Worm (Caenorhabditis elegans) whole organism, L1 larva: ENCODE measurements around the gene H41C03.2.

ENCODE experiments used
- C04F5.9 ChIP-seq: sonication (generic microtip); optimal IDR thresholded peaks from 2 replicates; lab custom pipeline; 2016; ENCODE audit warnings: missing genetic modification characterization, missing compliant biosample characterization
- F16B12.6 ChIP-seq: fragments of 150-350 bp; optimal IDR thresholded peaks from 2 replicates; lab custom pipeline; 2014; ENCODE audit warnings: missing biosample characterization, missing genetic modification characterization
- aha-1 ChIP-seq: fragments of 150-350 bp; optimal IDR thresholded peaks from 2 replicates; lab custom pipeline; 2014; ENCODE audit warnings: missing biosample characterization, missing genetic modification characterization
- alr-1 ChIP-seq: fragments of 200-800 bp; sonication (Bioruptor generic); optimal IDR thresholded peaks from 2 replicates; lab custom pipeline; 2018; ENCODE audit warnings: borderline replicate concordance, mild to moderate bottlenecking, missing genetic modification characterization, missing compliant biosample characterization
- aly-2 ChIP-seq: fragments of 150-350 bp; optimal IDR thresholded peaks from 2 replicates; lab custom pipeline; 2014; ENCODE audit warnings: missing biosample characterization, missing genetic modification characterization
- ceh-63 ChIP-seq: fragments of 200-800 bp; sonication (Bioruptor generic); optimal IDR thresholded peaks from 2 replicates; lab custom pipeline; 2018; ENCODE audit warnings: mild to moderate bottlenecking, missing genetic modification characterization, missing compliant biosample characterization
- ceh-8 ChIP-seq: fragments of 200-800 bp; sonication (Bioruptor generic); optimal IDR thresholded peaks from 2 replicates; lab custom pipeline; 2018; ENCODE audit warnings: mild to moderate bottlenecking, missing genetic modification characterization, moderate library complexity, missing compliant biosample characterization
- ceh-88 ChIP-seq: fragments of 200-800 bp; sonication (Bioruptor generic); IDR thresholded peaks from 2 replicates; pipeline ENCODE4 v1.3.6; 2022; ENCODE audit warnings: missing genetic modification characterization, missing compliant biosample characterization
- ceh-90 ChIP-seq: sonication (generic microtip); optimal IDR thresholded peaks from 2 replicates; lab custom pipeline; 2016; ENCODE audit warnings: missing genetic modification characterization, missing compliant biosample characterization
- ces-1 ChIP-seq: fragments of 150-350 bp; optimal IDR thresholded peaks from 2 replicates; lab custom pipeline; 2014; ENCODE audit warnings: missing biosample characterization, missing genetic modification reagents, missing genetic modification characterization
- dsc-1 ChIP-seq: sonication (generic microtip); optimal IDR thresholded peaks from 2 replicates; lab custom pipeline; 2016; ENCODE audit warnings: mild to moderate bottlenecking, missing genetic modification characterization, missing compliant biosample characterization
- efl-3 ChIP-seq: fragments of 200-800 bp; sonication (Bioruptor generic); optimal IDR thresholded peaks from 2 replicates; lab custom pipeline; 2018; ENCODE audit warnings: mild to moderate bottlenecking, missing genetic modification characterization, missing compliant biosample characterization
- egl-13 ChIP-seq: sonication (generic microtip); optimal IDR thresholded peaks from 2 replicates; lab custom pipeline; 2016; ENCODE audit warnings: missing genotype, missing genetic modification reagents, missing genetic modification characterization, missing compliant biosample characterization
- egl-27 ChIP-seq, 2 experiments: fragments of 150-350 bp in 1 of 2; sonication (generic microtip); optimal IDR thresholded peaks; 3 replicates each; lab custom pipeline; 2017 to 2018; ENCODE audit warnings: missing biosample characterization in 2 of 2, missing genetic modification characterization in 2 of 2, missing genetic modification reagents in 2 of 2
- elt-2 ChIP-seq: sonication (generic microtip); optimal IDR thresholded peaks from 2 replicates; lab custom pipeline; 2016; ENCODE audit warnings: missing genetic modification characterization, mild to moderate bottlenecking, inconsistent platforms, missing compliant biosample characterization, missing genetic modification reagents
- ets-5 ChIP-seq: fragments of 200-800 bp; sonication (Bioruptor generic); IDR thresholded peaks from 2 replicates; pipeline ENCODE4 v1.3.6; 2022; ENCODE audit warnings: missing genetic modification characterization, missing compliant biosample characterization
- hpl-2 ChIP-seq: fragments of 150-350 bp; optimal IDR thresholded peaks from 2 replicates; lab custom pipeline; 2014; ENCODE audit warnings: missing biosample characterization, missing genetic modification reagents, missing genetic modification characterization
- irx-1 ChIP-seq: sonication (generic microtip); optimal IDR thresholded peaks from 2 replicates; lab custom pipeline; 2016; ENCODE audit warnings: missing genetic modification characterization, missing compliant biosample characterization
- lin-13 ChIP-seq: fragments of 150-350 bp; optimal IDR thresholded peaks from 2 replicates; lab custom pipeline; 2014; ENCODE audit warnings: missing biosample characterization, missing genetic modification reagents, missing genetic modification characterization
- lin-14 ChIP-seq: fragments of 200-800 bp; sonication (Bioruptor generic); optimal IDR thresholded peaks from 2 replicates; lab custom pipeline; 2018; ENCODE audit warnings: mild to moderate bottlenecking, missing genetic modification characterization, moderate library complexity, missing compliant biosample characterization
- lin-15B ChIP-seq: fragments of 150-350 bp; sonication (generic microtip); optimal IDR thresholded peaks from 3 replicates; lab custom pipeline; 2014; ENCODE audit warnings: missing biosample characterization, missing genetic modification characterization
- lin-35 ChIP-seq, 2 experiments: fragments of 150-350 bp; optimal IDR thresholded peaks; 2 replicates each; lab custom pipeline; 2014; ENCODE audit warnings: missing biosample characterization in 2 of 2, missing genetic modification characterization in 2 of 2, missing genetic modification reagents in 2 of 2
- lir-3 ChIP-seq: sonication (generic microtip); optimal IDR thresholded peaks from 2 replicates; lab custom pipeline; 2016; ENCODE audit warnings: mild to moderate bottlenecking, missing genetic modification characterization, moderate library complexity, missing compliant biosample characterization; ENCODE audit not compliant: poor library complexity
- lsy-2 ChIP-seq, 2 experiments: fragments of 150-350 bp; optimal IDR thresholded peaks; 2 replicates each; lab custom pipeline; 2014; ENCODE audit warnings: missing biosample characterization in 2 of 2, missing genetic modification characterization in 2 of 2
- mef-2 ChIP-seq: fragments of 150-350 bp; optimal IDR thresholded peaks from 2 replicates; lab custom pipeline; 2014; ENCODE audit warnings: missing biosample characterization, missing genetic modification characterization
- mep-1 ChIP-seq: fragments of 150-350 bp; optimal IDR thresholded peaks from 2 replicates; lab custom pipeline; 2014; ENCODE audit warnings: missing biosample characterization, missing genetic modification characterization
- nhr-11 ChIP-seq: fragments of 150-350 bp; optimal IDR thresholded peaks from 2 replicates; lab custom pipeline; 2014; ENCODE audit warnings: missing biosample characterization, missing genetic modification characterization
- nhr-12 ChIP-seq: sonication (generic microtip); optimal IDR thresholded peaks from 2 replicates; lab custom pipeline; 2017; ENCODE audit warnings: missing biosample characterization, missing genetic modification characterization
- nhr-20 ChIP-seq: sonication (generic microtip); optimal IDR thresholded peaks from 2 replicates; lab custom pipeline; 2016; ENCODE audit warnings: mild to moderate bottlenecking, missing genetic modification characterization, missing compliant biosample characterization
- nhr-28 ChIP-seq: fragments of 150-350 bp; optimal IDR thresholded peaks from 2 replicates; lab custom pipeline; 2014; ENCODE audit warnings: missing biosample characterization, missing genetic modification characterization
- nhr-71 ChIP-seq: sonication (generic microtip); optimal IDR thresholded peaks from 2 replicates; lab custom pipeline; 2016; ENCODE audit warnings: mild to moderate bottlenecking, missing genetic modification characterization, moderate library complexity, missing compliant biosample characterization
- nhr-76 ChIP-seq: sonication (generic microtip); optimal IDR thresholded peaks from 2 replicates; lab custom pipeline; 2017; ENCODE audit warnings: missing biosample characterization, missing genetic modification characterization
- nhr-90 ChIP-seq: sonication (generic microtip); optimal IDR thresholded peaks from 2 replicates; lab custom pipeline; 2016; ENCODE audit warnings: mild to moderate bottlenecking, missing genetic modification characterization, missing compliant biosample characterization; ENCODE audit not compliant: poor library complexity
- pag-3 ChIP-seq: sonication (generic microtip); optimal IDR thresholded peaks from 2 replicates; lab custom pipeline; 2017; ENCODE audit warnings: missing genetic modification characterization, mild to moderate bottlenecking, missing compliant biosample characterization, antibody characterized with exemption, borderline replicate concordance; ENCODE audit not compliant: insufficient read depth
- rnt-1 ChIP-seq: sonication (generic microtip); optimal IDR thresholded peaks from 2 replicates; lab custom pipeline; 2016; ENCODE audit warnings: mild to moderate bottlenecking, missing genetic modification characterization, moderate library complexity, missing compliant biosample characterization
- snpc-4 ChIP-seq: fragments of 150-350 bp; optimal IDR thresholded peaks from 2 replicates; lab custom pipeline; 2014; ENCODE audit warnings: missing biosample characterization, missing genetic modification characterization
- snu-23 ChIP-seq: sonication (generic microtip); optimal IDR thresholded peaks from 2 replicates; lab custom pipeline; 2016; ENCODE audit warnings: missing genetic modification characterization, missing compliant biosample characterization
- sox-4 ChIP-seq: sonication (generic microtip); optimal IDR thresholded peaks from 2 replicates; lab custom pipeline; 2016; ENCODE audit warnings: missing genetic modification characterization, missing compliant biosample characterization
- swsn-7 ChIP-seq: sonication (generic microtip); optimal IDR thresholded peaks from 2 replicates; lab custom pipeline; 2016; ENCODE audit warnings: missing genetic modification characterization, missing compliant biosample characterization
- tbx-2 ChIP-seq: sonication (generic microtip); optimal IDR thresholded peaks from 2 replicates; lab custom pipeline; 2016; ENCODE audit warnings: missing genetic modification characterization, missing compliant biosample characterization
- tlp-1 ChIP-seq: fragments of 150-350 bp; optimal IDR thresholded peaks from 2 replicates; lab custom pipeline; 2014; ENCODE audit warnings: missing biosample characterization, missing genetic modification characterization
- xbp-1 ChIP-seq: sonication (generic microtip); optimal IDR thresholded peaks from 2 replicates; lab custom pipeline; 2016; ENCODE audit warnings: missing genetic modification characterization, missing compliant biosample characterization
- zag-1 ChIP-seq: fragments of 150-350 bp; optimal IDR thresholded peaks from 2 replicates; lab custom pipeline; 2014; ENCODE audit warnings: missing biosample characterization, missing genetic modification characterization
- zip-4 ChIP-seq: fragments of 200-800 bp; sonication (Bioruptor generic); optimal IDR thresholded peaks from 2 replicates; lab custom pipeline; 2018; ENCODE audit warnings: mild to moderate bottlenecking, missing genetic modification characterization, moderate library complexity, missing compliant biosample characterization
- ztf-11 ChIP-seq, 2 experiments: sonication (generic microtip); optimal IDR thresholded peaks; 2 replicates each; lab custom pipeline; 2016 to 2017; ENCODE audit warnings: missing genetic modification characterization in 2 of 2, missing biosample characterization in 1 of 2, missing compliant biosample characterization in 1 of 2
- ztf-4 ChIP-seq: fragments of 150-350 bp; optimal IDR thresholded peaks from 2 replicates; lab custom pipeline; 2014; ENCODE audit warnings: missing biosample characterization, missing genetic modification characterization

Gene H41C03.2

ce11 chrII:5839227-5839626 lies 12.7 kb downstream of the H41C03.2 start, which contains the start of gene ZK1248.19 (continued):
- TF ChIP-seq tlp-1 (tag; lab: Kevin White, UChicago) (no peak), sox-4 (tag; lab: Kevin White, UChicago) (no peak), swsn-7 (tag; lab: Kevin White, UChicago) (peak; percentile 17), F16B12.6 (tag; lab: Kevin White, UChicago) (peak; percentile 88), tbx-2 (tag; lab: Kevin White, UChicago) (no peak), pag-3 (tag; lab: Kevin White, UChicago) (no peak), ceh-88 (GFP tag; lab: Robert Waterston, UW) (no peak), zag-1 (no peak), irx-1 (tag; lab: Kevin White, UChicago) (no peak), rnt-1 (tag; lab: Kevin White, UChicago) (peak; percentile 56), ztf-4 (no peak), nhr-71 (tag; lab: Kevin White, UChicago) (peak; percentile 43), hpl-2 (GFP tag; lab: Kevin White, UChicago) (no peak), zip-4 (GFP tag; lab: Kevin White, UChicago) (no peak), efl-3 (GFP tag; lab: Kevin White, UChicago) (no peak), alr-1 (tag; lab: Kevin White, UChicago) (no peak), egl-27 (tag; optimal IDR thresholded peaks at IDR 0.05; lab: Kevin White, UChicago) (no peak), lin-14 (GFP tag; lab: Kevin White, UChicago) (peak; percentile 13), ceh-8 (no peak), dsc-1 (tag; lab: Kevin White, UChicago) (peak; percentile 14), nhr-11 (no peak), elt-2 (no peak), lin-35 (GFP tag; optimal IDR thresholded peaks at IDR 0.05; lab: Kevin White, UChicago) (peak in 1 of 2 experiments; percentile 39), nhr-20 (tag; lab: Kevin White, UChicago) (peak; percentile 39), snpc-4 (tag; lab: Kevin White, UChicago) (peak; percentile 0), aly-2 (tag; lab: Kevin White, UChicago) (no peak), nhr-90 (tag; lab: Kevin White, UChicago) (no peak), mef-2 (tag; lab: Kevin White, UChicago) (no peak), nhr-28 (tag; lab: Kevin White, UChicago) (no peak), lsy-2 (tag; optimal IDR thresholded peaks at IDR 0.05; lab: Kevin White, UChicago) (peak; percentile 42 to 58)

ce11 chrII:5838453-5838852 lies 13.5 kb downstream of the H41C03.2 start, which contains the start of gene ZK1248.15:
ZK1248.15 (minus strand) TSS chrII:5838553.
- TF ChIP-seq dsc-1 (tag; lab: Kevin White, UChicago) = no peak
- TF ChIP-seq nhr-76 (tag; lab: Kevin White, UChicago) = no peak
- TF ChIP-seq lin-35 (GFP tag; optimal IDR thresholded peaks at IDR 0.05; lab: Kevin White, UChicago) = no peak
- TF ChIP-seq nhr-12 = no peak
- TF ChIP-seq ceh-90 = no peak
- TF ChIP-seq snu-23 (GFP tag; lab: Kevin White, UChicago) = no peak
- TF ChIP-seq irx-1 (tag; lab: Kevin White, UChicago) = no peak
- TF ChIP-seq aly-2 (tag; lab: Kevin White, UChicago) = no peak
- no peak for TF ChIP-seq ceh-8
- no peak for TF ChIP-seq swsn-7 (tag; lab: Kevin White, UChicago)
- TF ChIP-seq aha-1 (tag; lab: Kevin White, UChicago) = no peak
- TF ChIP-seq ceh-63 (GFP tag; lab: Kevin White, UChicago) = no peak
- TF ChIP-seq mep-1 (tag; lab: Kevin White, UChicago) = no peak
- no peak for TF ChIP-seq lin-15B (tag; lab: Kevin White, UChicago)

- TF ChIP-seq snpc-4 (tag; lab: Kevin White, UChicago) (peak; percentile 20), dsc-1 (tag; lab: Kevin White, UChicago) (peak; percentile 52), nhr-90 (tag; lab: Kevin White, UChicago) (peak; percentile 75), zip-4 (GFP tag; lab: Kevin White, UChicago) (no peak), lin-15B (tag; lab: Kevin White, UChicago) (peak; percentile 15), lir-3 (peak; percentile 77), ces-1 (GFP tag; lab: Kevin White, UChicago) (no peak), xbp-1 (tag; lab: Kevin White, UChicago) (peak; percentile 54), sox-4 (tag; lab: Kevin White, UChicago) (peak; percentile 71), C04F5.9 (tag; lab: Kevin White, UChicago) (peak; percentile 33), nhr-28 (tag; lab: Kevin White, UChicago) (no peak), lin-13 (no peak), irx-1 (tag; lab: Kevin White, UChicago) (peak; percentile 20), ets-5 (no peak), snu-23 (GFP tag; lab: Kevin White, UChicago) (peak; percentile 58), nhr-76 (tag; lab: Kevin White, UChicago) (no peak), ztf-11 (tag; optimal IDR thresholded peaks at IDR 0.05; lab: Kevin White, UChicago) (peak in 1 of 2 experiments; percentile 64), ceh-90 (peak; percentile 64), egl-13 (tag; lab: Kevin White, UChicago) (peak; percentile 16)
These were observed 15.7 kb downstream of the H41C03.2 start, which contains the start of gene fzo-1 for ce11 chrII:5836153-5836719. fzo-1 (minus strand) TSS chrII:5836203.
